Worm (Caenorhabditis elegans) whole organism, young adult: ENCODE data around the gene mdf-1.
A peak's percentile ranks its signal among the peaks of the same experiment; 100 is the strongest.

Experiments
- B0019.2 ChIP-seq: fragments of 200-800 bp; sonication (Bioruptor generic); conservative IDR thresholded peaks from 2 replicates; pipeline ENCODE4 v1.3.6; 2022; ENCODE audit warnings: missing genetic modification reagents, missing genetic modification characterization, missing compliant biosample characterization
- B0261.1 ChIP-seq: sonication (generic microtip); optimal IDR thresholded peaks from 2 replicates; lab custom pipeline; 2016; ENCODE audit warnings: mild to moderate bottlenecking, missing genetic modification characterization, moderate library complexity, missing compliant biosample characterization
- C17E4.6 ChIP-seq: fragments of 200-800 bp; sonication (Bioruptor generic); IDR thresholded peaks from 2 replicates; pipeline ENCODE4 v1.3.6; 2022; ENCODE audit warnings: missing genetic modification reagents, missing genetic modification characterization, missing compliant biosample characterization
- F23B12.7 ChIP-seq: sonication (generic microtip); optimal IDR thresholded peaks from 2 replicates; lab custom pipeline; 2017; ENCODE audit warnings: missing genetic modification characterization, mild to moderate bottlenecking, missing compliant biosample characterization, antibody characterized with exemption, moderate library complexity; ENCODE audit not compliant: insufficient read depth
- F39B2.1 ChIP-seq: fragments of 200-800 bp; sonication (Bioruptor generic); IDR thresholded peaks from 2 replicates; pipeline ENCODE4 v1.3.6; 2022; ENCODE audit warnings: missing genetic modification reagents, missing genetic modification characterization, missing compliant biosample characterization
- F55B11.4 ChIP-seq: sonication (generic microtip); optimal IDR thresholded peaks from 2 replicates; lab custom pipeline; 2016; ENCODE audit warnings: missing compliant biosample characterization, missing genetic modification characterization, borderline replicate concordance; ENCODE audit not compliant: insufficient read depth
- F57A8.1 ChIP-seq: fragments of 200-800 bp; sonication (Bioruptor generic); optimal IDR thresholded peaks from 2 replicates; lab custom pipeline; 2018; ENCODE audit warnings: mild to moderate bottlenecking, missing genetic modification characterization, moderate library complexity, missing compliant biosample characterization
- T26A5.8 ChIP-seq: sonication (generic microtip); optimal IDR thresholded peaks from 2 replicates; lab custom pipeline; 2016; ENCODE audit warnings: missing genetic modification characterization, missing compliant biosample characterization
- Y53G8AR.9 ChIP-seq: fragments of 200-800 bp; sonication (Bioruptor generic); conservative IDR thresholded peaks from 2 replicates; pipeline ENCODE4 v1.3.6; 2022; ENCODE audit warnings: missing genetic modification reagents, missing genetic modification characterization, missing compliant biosample characterization
- Y56A3A.18 ChIP-seq: fragments of 200-800 bp; sonication (Bioruptor generic); IDR thresholded peaks from 2 replicates; pipeline ENCODE4 v1.3.6; 2022; ENCODE audit warnings: missing genetic modification reagents, missing genetic modification characterization, missing compliant biosample characterization
- Y79H2A.3 ChIP-seq: fragments of 200-800 bp; sonication (Bioruptor generic); conservative IDR thresholded peaks from 2 replicates; pipeline ENCODE4 v1.3.6; 2022; ENCODE audit warnings: missing genetic modification reagents, missing genetic modification characterization, missing compliant biosample characterization
- Y95B8A.8 ChIP-seq: fragments of 200-800 bp; sonication (Bioruptor generic); IDR thresholded peaks from 2 replicates; pipeline ENCODE4 v1.3.6; 2022; ENCODE audit warnings: missing genetic modification reagents, missing genetic modification characterization, missing compliant biosample characterization
- ama-1 ChIP-seq, 3 experiments: fragments of 150-350 bp in 1 of 3; sonication (generic microtip) in 2 of 3; optimal IDR thresholded peaks; 2 replicates each; lab custom pipeline; 2014 to 2018; ENCODE audit warnings: missing biosample characterization in 2 of 3, missing genetic modification characterization in 2 of 3, missing genetic modification reagents in 2 of 3
- attf-3 ChIP-seq: fragments of 200-800 bp; sonication (Bioruptor generic); conservative IDR thresholded peaks from 2 replicates; pipeline ENCODE4 v1.3.6; 2022; ENCODE audit warnings: missing genetic modification reagents, missing genetic modification characterization, missing compliant biosample characterization
- attf-5 ChIP-seq: fragments of 200-800 bp; sonication (Bioruptor generic); optimal IDR thresholded peaks from 2 replicates; lab custom pipeline; 2018; ENCODE audit warnings: mild to moderate bottlenecking, missing genetic modification characterization, missing compliant biosample characterization
- bed-1 ChIP-seq: fragments of 200-800 bp; sonication (Bioruptor generic); IDR thresholded peaks from 2 replicates; pipeline ENCODE4 v1.3.6; 2022; ENCODE audit warnings: missing genetic modification reagents, missing genetic modification characterization, missing compliant biosample characterization
- ccch-3 ChIP-seq: fragments of 200-800 bp; sonication (Bioruptor generic); optimal IDR thresholded peaks from 2 replicates; lab custom pipeline; 2018; ENCODE audit warnings: mild to moderate bottlenecking, missing genetic modification characterization, missing compliant biosample characterization
- ceh-27 ChIP-seq: fragments of 200-800 bp; sonication (Bioruptor generic); optimal IDR thresholded peaks from 2 replicates; lab custom pipeline; 2018; ENCODE audit warnings: mild to moderate bottlenecking, missing genetic modification characterization, moderate library complexity, missing compliant biosample characterization
- ceh-40 ChIP-seq: fragments of 200-800 bp; sonication (Bioruptor generic); IDR thresholded peaks from 2 replicates; pipeline ENCODE4 v1.3.6; 2022; ENCODE audit warnings: missing genetic modification characterization, missing compliant biosample characterization
- chd-7 ChIP-seq: sonication (generic microtip); optimal IDR thresholded peaks from 2 replicates; lab custom pipeline; 2016; ENCODE audit warnings: mild to moderate bottlenecking, missing genetic modification characterization, moderate library complexity, missing compliant biosample characterization
- dpl-1 ChIP-seq: fragments of 150-350 bp; optimal IDR thresholded peaks from 2 replicates; lab custom pipeline; 2014; ENCODE audit warnings: missing biosample characterization, missing genetic modification reagents, missing genetic modification characterization
- efl-1 ChIP-seq: fragments of 150-350 bp; optimal IDR thresholded peaks from 2 replicates; lab custom pipeline; 2014; ENCODE audit warnings: missing biosample characterization, missing genetic modification reagents, missing genetic modification characterization
- egl-44 ChIP-seq: fragments of 200-800 bp; sonication (Bioruptor generic); IDR thresholded peaks from 2 replicates; pipeline ENCODE4 v1.3.6; 2022; ENCODE audit warnings: missing genetic modification reagents, missing genetic modification characterization, missing compliant biosample characterization
- ets-4 ChIP-seq: fragments of 200-800 bp; sonication (Bioruptor generic); optimal IDR thresholded peaks from 2 replicates; lab custom pipeline; 2018; ENCODE audit warnings: mild to moderate bottlenecking, missing genetic modification characterization, missing compliant biosample characterization
- fkh-3 ChIP-seq: sonication (generic microtip); optimal IDR thresholded peaks from 2 replicates; lab custom pipeline; 2016; ENCODE audit warnings: mild to moderate bottlenecking, missing genetic modification characterization, missing compliant biosample characterization
- hmg-1.2 ChIP-seq: fragments of 200-800 bp; sonication (Bioruptor generic); IDR thresholded peaks from 2 replicates; pipeline ENCODE4 v1.3.6; 2022; ENCODE audit warnings: missing genetic modification reagents, missing genetic modification characterization, missing compliant biosample characterization
- hrde-1 ChIP-seq: sonication (generic microtip); optimal IDR thresholded peaks from 2 replicates; lab custom pipeline; 2016; ENCODE audit warnings: missing genetic modification characterization, mild to moderate bottlenecking, missing compliant biosample characterization, moderate library complexity, missing genotype, missing genetic modification reagents, borderline replicate concordance
- lag-1 ChIP-seq: fragments of 200-800 bp; sonication (Bioruptor generic); IDR thresholded peaks from 2 replicates; pipeline ENCODE4 v1.3.6; 2022; ENCODE audit warnings: missing genetic modification reagents, missing genetic modification characterization, missing compliant biosample characterization
- let-607 ChIP-seq, 2 experiments: fragments of 200-800 bp in 1 of 2; sonication (Bioruptor generic) in 1 of 2; sonication (generic microtip) in 1 of 2; optimal IDR thresholded peaks; 2 replicates each; lab custom pipeline; 2016 to 2018; ENCODE audit warnings: mild to moderate bottlenecking in 2 of 2, missing compliant biosample characterization in 2 of 2, missing genetic modification characterization in 2 of 2, moderate library complexity in 2 of 2, missing genotype in 1 of 2
- lin-40 ChIP-seq: sonication (generic microtip); optimal IDR thresholded peaks from 2 replicates; lab custom pipeline; 2016; ENCODE audit warnings: missing genetic modification characterization, mild to moderate bottlenecking, missing compliant biosample characterization, missing genotype, missing genetic modification reagents
- lsl-1 ChIP-seq: fragments of 200-800 bp; sonication (Bioruptor generic); optimal IDR thresholded peaks from 2 replicates; lab custom pipeline; 2018; ENCODE audit warnings: mild to moderate bottlenecking, missing genetic modification characterization, moderate library complexity, missing compliant biosample characterization
- madf-3 ChIP-seq: fragments of 200-800 bp; sonication (Bioruptor generic); IDR thresholded peaks from 2 replicates; pipeline ENCODE4 v1.3.6; 2022; ENCODE audit warnings: missing genetic modification reagents, missing genetic modification characterization, missing compliant biosample characterization
- nfyb-1 ChIP-seq: fragments of 200-800 bp; sonication (Bioruptor generic); IDR thresholded peaks from 2 replicates; pipeline ENCODE4 v1.3.6; 2022; ENCODE audit warnings: missing genetic modification reagents, missing genetic modification characterization, missing compliant biosample characterization
- nhr-27 ChIP-seq: fragments of 200-800 bp; sonication (Bioruptor generic); optimal IDR thresholded peaks from 2 replicates; lab custom pipeline; 2018; ENCODE audit warnings: mild to moderate bottlenecking, missing genetic modification characterization, moderate library complexity, missing compliant biosample characterization
- rcor-1 ChIP-seq: fragments of 200-800 bp; sonication (Bioruptor generic); IDR thresholded peaks from 2 replicates; pipeline ENCODE4 v1.3.6; 2022; ENCODE audit warnings: missing genetic modification reagents, missing genetic modification characterization, missing compliant biosample characterization
- repo-1 ChIP-seq: sonication (generic microtip); optimal IDR thresholded peaks from 2 replicates; lab custom pipeline; 2017; ENCODE audit warnings: mild to moderate bottlenecking, missing genetic modification characterization, missing compliant biosample characterization
- rpc-1 ChIP-seq, 2 experiments: fragments of 150-350 bp in 1 of 2; sonication (generic microtip) in 1 of 2; optimal IDR thresholded peaks; 2 replicates each; lab custom pipeline; 2014 to 2018; ENCODE audit warnings: missing biosample characterization in 1 of 2, missing genetic modification characterization in 1 of 2, missing genetic modification reagents in 1 of 2, missing genotype in 1 of 2
- sdz-38 ChIP-seq: sonication (generic microtip); optimal IDR thresholded peaks from 2 replicates; lab custom pipeline; 2016; ENCODE audit warnings: missing genotype, missing genetic modification characterization, missing compliant biosample characterization
- sea-2 ChIP-seq: fragments of 200-800 bp; sonication (Bioruptor generic); IDR thresholded peaks from 2 replicates; pipeline ENCODE4 v1.3.6; 2022; ENCODE audit warnings: missing genetic modification characterization, missing compliant biosample characterization
- snpc-3.4 ChIP-seq: sonication (generic microtip); optimal IDR thresholded peaks from 2 replicates; lab custom pipeline; 2017; ENCODE audit warnings: missing genetic modification characterization, mild to moderate bottlenecking, missing compliant biosample characterization, antibody characterized with exemption, moderate library complexity, missing genotype, missing genetic modification reagents
- tbp1 ChIP-seq: fragments of 200-800 bp; sonication (Bioruptor generic); optimal IDR thresholded peaks from 2 replicates; lab custom pipeline; 2018; ENCODE audit warnings: mild to moderate bottlenecking, missing genetic modification characterization, missing compliant biosample characterization
- unc-62 ChIP-seq: fragments of 150-350 bp; optimal IDR thresholded peaks from 2 replicates; lab custom pipeline; 2014; ENCODE audit warnings: missing biosample characterization, missing genetic modification reagents, missing genetic modification characterization
- xnd-1 ChIP-seq: sonication (generic microtip); optimal IDR thresholded peaks from 2 replicates; lab custom pipeline; 2016; ENCODE audit warnings: missing genotype, missing genetic modification reagents, missing genetic modification characterization, missing compliant biosample characterization
- ztf-22 ChIP-seq: fragments of 200-800 bp; sonication (Bioruptor generic); optimal IDR thresholded peaks from 2 replicates; lab custom pipeline; 2018; ENCODE audit warnings: mild to moderate bottlenecking, missing genetic modification characterization, moderate library complexity, missing compliant biosample characterization
- ztf-25 ChIP-seq: fragments of 200-800 bp; sonication (Bioruptor generic); IDR thresholded peaks from 2 replicates; pipeline ENCODE4 v1.3.6; 2022; ENCODE audit warnings: missing genetic modification reagents, missing genetic modification characterization, missing compliant biosample characterization
- ztf-28 ChIP-seq: fragments of 200-800 bp; sonication (Bioruptor generic); IDR thresholded peaks from 2 replicates; pipeline ENCODE4 v1.3.6; 2022; ENCODE audit warnings: missing genetic modification reagents, missing genetic modification characterization, missing compliant biosample characterization

mdf-1 gene

DNA sequence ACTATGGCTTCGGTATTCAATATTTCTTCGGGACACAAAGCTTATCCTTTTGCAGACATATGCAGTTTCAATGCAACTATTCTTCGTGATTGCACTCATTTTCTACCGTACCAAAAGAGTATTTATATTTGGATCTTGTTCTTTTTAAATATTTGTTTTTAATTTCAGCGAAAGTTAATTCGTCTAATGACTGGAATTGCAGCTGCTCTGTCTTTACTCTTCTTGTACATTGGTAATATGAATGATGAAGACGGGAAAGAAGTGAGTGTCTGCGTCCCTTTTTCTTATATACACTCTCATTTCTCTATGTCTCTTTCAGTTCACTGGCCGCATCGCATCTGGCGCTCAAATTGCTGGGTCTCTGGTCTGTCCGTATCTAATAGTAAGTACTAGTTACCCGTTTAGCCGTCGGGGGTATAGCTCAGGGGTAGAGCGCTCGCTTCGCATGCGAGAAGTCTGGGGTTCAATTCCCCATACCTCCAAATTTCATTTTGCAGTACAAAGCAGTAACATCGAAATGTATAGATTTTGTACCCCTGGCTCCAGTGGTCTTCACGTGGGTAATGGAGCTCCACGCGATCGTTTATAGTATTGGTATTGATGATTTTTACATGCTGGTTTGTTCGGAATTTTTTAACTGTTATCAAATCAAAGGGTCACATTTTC lies 40.7 kb downstream of the mdf-1 start (continued):
- TF ChIP-seq unc-62, result no peak
- no peak for TF ChIP-seq ama-1 (optimal IDR thresholded peaks at IDR 0.05; lab: Kevin White, UChicago)
- peak in 1 of 2 experiments; percentile 85 for TF ChIP-seq ama-1 (GFP tag; optimal IDR thresholded peaks at IDR 0.05; lab: Kevin White, UChicago)
- peak; percentile 79 for TF ChIP-seq chd-7 (tag; lab: Kevin White, UChicago)
- TF ChIP-seq B0019.2 (GFP tag; lab: Robert Waterston, UW), result no peak
- no peak for TF ChIP-seq lag-1
- no peak for TF ChIP-seq ccch-3 (GFP tag; lab: Kevin White, UChicago)
- no peak for TF ChIP-seq Y79H2A.3 (GFP tag; lab: Robert Waterston, UW)
- TF ChIP-seq tbp1, result peak; percentile 96
- TF ChIP-seq repo-1, result peak; percentile 74
- TF ChIP-seq fkh-3 (tag; lab: Kevin White, UChicago), result peak; percentile 66
- TF ChIP-seq madf-3 (GFP tag; lab: Robert Waterston, UW), result no peak
- TF ChIP-seq lsl-1 (GFP tag; lab: Kevin White, UChicago), result peak; percentile 16
- peak; percentile 73 for TF ChIP-seq snpc-3.4 (tag; lab: Kevin White, UChicago)
- peak; percentile 64; the same call in 1 of the 2 replicates for TF ChIP-seq bed-1
- peak; percentile 65 for TF ChIP-seq ceh-27
- no peak for TF ChIP-seq attf-3 (GFP tag; lab: Robert Waterston, UW)
- no peak for TF ChIP-seq Y95B8A.8
- no peak for TF ChIP-seq efl-1 (GFP tag; lab: Kevin White, UChicago)
- TF ChIP-seq egl-44 (GFP tag; lab: Robert Waterston, UW), result peak; percentile 90
- 0 out of 2 replicates have a peak, but pooled peaks have one; percentile 70 for TF ChIP-seq ceh-40
- TF ChIP-seq B0261.1 (tag; lab: Kevin White, UChicago), result peak; percentile 95
- no peak for TF ChIP-seq dpl-1 (GFP tag; lab: Kevin White, UChicago)
- TF ChIP-seq F57A8.1 (GFP tag; lab: Kevin White, UChicago), result no peak
- no peak for TF ChIP-seq F39B2.1 (GFP tag; lab: Robert Waterston, UW)
- no peak for TF ChIP-seq F23B12.7 (tag; lab: Kevin White, UChicago)
- TF ChIP-seq nfyb-1 (GFP tag; lab: Robert Waterston, UW), result peak; percentile 89
- TF ChIP-seq lin-40 (tag; lab: Kevin White, UChicago), result no peak
- TF ChIP-seq ztf-25, result 0 out of 2 replicates have a peak, but pooled peaks have one; percentile 22
- TF ChIP-seq C17E4.6 (GFP tag; lab: Robert Waterston, UW), result no peak
- no peak for TF ChIP-seq Y53G8AR.9 (GFP tag; lab: Robert Waterston, UW)
- TF ChIP-seq nhr-27 (tag; lab: Kevin White, UChicago), result peak; percentile 52
- TF ChIP-seq rpc-1 (optimal IDR thresholded peaks at IDR 0.05; lab: Kevin White, UChicago), result peak; percentile 81
- peak; percentile 74 for TF ChIP-seq rpc-1 (tag; optimal IDR thresholded peaks at IDR 0.05; lab: Kevin White, UChicago)
- TF ChIP-seq sea-2 (GFP tag; lab: Robert Waterston, UW), result no peak
- TF ChIP-seq hrde-1 (tag; lab: Kevin White, UChicago), result peak; percentile 13
- peak in 1 of 2 experiments; percentile 25 for TF ChIP-seq let-607 (tag; optimal IDR thresholded peaks at IDR 0.05; lab: Kevin White, UChicago)
- peak; percentile 78 for TF ChIP-seq rcor-1 (GFP tag; lab: Robert Waterston, UW)
- no peak for TF ChIP-seq xnd-1 (tag; lab: Kevin White, UChicago)
- peak; percentile 20 for TF ChIP-seq sdz-38 (tag; lab: Kevin White, UChicago)
- peak; percentile 91 for TF ChIP-seq hmg-1.2 (GFP tag; lab: Robert Waterston, UW)
- TF ChIP-seq ztf-28 (GFP tag; lab: Robert Waterston, UW), result no peak
- TF ChIP-seq ztf-22 (GFP tag; lab: Kevin White, UChicago), result no peak
- peak; percentile 35 for TF ChIP-seq ets-4 (GFP tag; lab: Kevin White, UChicago)
- no peak for TF ChIP-seq F55B11.4 (tag; lab: Kevin White, UChicago)
- TF ChIP-seq T26A5.8, result peak; percentile 46
- TF ChIP-seq attf-5 (GFP tag; lab: Kevin White, UChicago), result peak; percentile 24
- peak; percentile 94 for TF ChIP-seq Y56A3A.18
